Fruit fly (Drosophila melanogaster): Measurements from ENCODE around the gene dac.
A peak's percentile ranks its signal among the peaks of the same experiment; 100 is the strongest.

Gene dac

DNA sequence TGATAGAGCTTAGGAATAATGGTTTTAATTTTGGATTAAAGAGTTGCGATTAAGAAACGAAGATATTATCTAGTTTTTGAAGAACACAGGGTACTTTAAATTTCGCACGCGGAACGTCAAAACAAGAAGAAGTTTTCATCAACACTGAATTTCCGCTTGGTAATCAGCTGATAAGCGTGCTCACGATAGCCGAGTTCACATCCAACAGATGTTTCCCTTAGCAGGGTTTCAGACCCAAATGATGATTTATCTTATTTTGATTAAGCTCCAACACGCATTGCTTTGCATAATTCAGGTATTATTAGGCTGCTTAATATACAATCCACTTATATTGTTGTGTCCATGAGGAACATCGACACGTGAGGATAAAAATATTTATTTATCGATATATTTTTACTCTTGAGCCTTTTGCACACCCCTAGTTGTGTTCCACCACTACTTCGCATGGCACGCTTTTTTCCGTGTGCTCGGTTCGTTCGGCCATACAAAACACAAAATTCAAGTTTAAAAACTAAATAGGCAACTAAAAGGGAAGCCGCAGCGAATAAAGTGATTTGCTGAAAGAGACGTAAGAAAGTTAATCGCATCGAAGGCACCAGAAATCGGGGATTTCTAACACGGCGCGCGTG lies 5.4 kb upstream of the dac start, which contains the start of gene Tpr2 (continued):
- TF ChIP-seq CG7372 (GFP tag; IDR thresholded peaks at IDR 0.05) (no peak), HHEX (GFP tag; optimal IDR thresholded peaks at IDR 0.05) (no peak), fu2 (GFP tag; optimal IDR thresholded peaks at IDR 0.05) (peak; percentile 11), ems (GFP tag; optimal IDR thresholded peaks at IDR 0.05) (peak; percentile 58), stwl (tag; optimal IDR thresholded peaks at IDR 0.05) (peak; percentile 75), tap (tag; optimal IDR thresholded peaks at IDR 0.05) (peak; percentile 22), MESR4 (GFP tag; optimal IDR thresholded peaks at IDR 0.05) (peak; percentile 98), Poxn (GFP tag; IDR thresholded peaks at IDR 0.05) (no peak), mirr (GFP tag; optimal IDR thresholded peaks at IDR 0.05) (peak; percentile 35), lab (GFP tag; optimal IDR thresholded peaks at IDR 0.05) (peak; percentile 38), CG13287 (GFP tag; IDR thresholded peaks at IDR 0.05; ENCODE audit: partially characterized antibody) (peak; percentile 98), en (GFP tag; optimal IDR thresholded peaks at IDR 0.05) (peak; percentile 36), Rx (GFP tag; IDR thresholded peaks at IDR 0.05) (no peak), CG18476 (GFP tag; optimal IDR thresholded peaks at IDR 0.05) (no peak), CG14667 (GFP tag; IDR thresholded peaks at IDR 0.05) (no peak), MTF-1 (GFP tag; optimal IDR thresholded peaks at IDR 0.05; ENCODE audit: borderline replicate concordance) (no peak), CG18011 (GFP tag; optimal IDR thresholded peaks at IDR 0.05) (peak; percentile 70), Nf-YA (GFP tag; IDR thresholded peaks at IDR 0.05) (no peak), CG6854 (GFP tag; optimal IDR thresholded peaks at IDR 0.05) (no peak), tin (GFP tag; optimal IDR thresholded peaks at IDR 0.05) (peak; percentile 42), CG7786 (GFP tag; optimal IDR thresholded peaks at IDR 0.05) (peak; percentile 30), sd (tag; optimal IDR thresholded peaks at IDR 0.05) (peak; percentile 62), Atf3 (GFP tag; optimal IDR thresholded peaks at IDR 0.05) (peak; percentile 24), Jarid2 (GFP tag; optimal IDR thresholded peaks at IDR 0.05) (peak; percentile 77), exex (tag; optimal IDR thresholded peaks at IDR 0.05) (no peak), CG1792 (GFP tag; optimal IDR thresholded peaks at IDR 0.05) (no peak), Hey (tag; optimal IDR thresholded peaks at IDR 0.05) (peak; percentile 65), Deaf1 (tag; optimal IDR thresholded peaks at IDR 0.05) (peak; percentile 26), CG10366 (GFP tag; IDR thresholded peaks at IDR 0.05) (no peak), CG17186 (GFP tag; optimal IDR thresholded peaks at IDR 0.05) (peak; percentile 86), CG13123 (GFP tag; optimal IDR thresholded peaks at IDR 0.05) (peak; percentile 4), CG43689 (GFP tag; IDR thresholded peaks at IDR 0.05) (no peak), chm (GFP tag; IDR thresholded peaks at IDR 0.05) (no peak), CG18262 (tag; optimal IDR thresholded peaks at IDR 0.05) (peak; percentile 37), fd102C (GFP tag; optimal IDR thresholded peaks at IDR 0.05) (peak; percentile 33), fd64A (GFP tag; optimal IDR thresholded peaks at IDR 0.05) (no peak), gsb (GFP tag; IDR thresholded peaks at IDR 0.05) (no peak), Rfx (GFP tag; IDR thresholded peaks at IDR 0.05) (peak; percentile 68), HLH54F (GFP tag; optimal IDR thresholded peaks at IDR 0.05) (peak; percentile 54), aop (GFP tag; IDR thresholded peaks at IDR 0.05) (no peak), lov (optimal IDR thresholded peaks at IDR 0.05) (no peak), lov (GFP tag; IDR thresholded peaks at IDR 0.05) (no peak), btn (GFP tag; optimal IDR thresholded peaks at IDR 0.05) (no peak), Hmx (GFP tag; optimal IDR thresholded peaks at IDR 0.05) (no peak), shn (GFP tag; optimal IDR thresholded peaks at IDR 0.05) (peak; percentile 64), mld (GFP tag; IDR thresholded peaks at IDR 0.05; ENCODE audit: partially characterized antibody) (0 out of 3 replicates have a peak, but pooled peaks have one; percentile 32), CG12659 (GFP tag; optimal IDR thresholded peaks at IDR 0.05) (peak; percentile 87), CG16813 (GFP tag; IDR thresholded peaks at IDR 0.05; ENCODE audit: partially characterized antibody) (peak; percentile 93), CG33557 (GFP tag; optimal IDR thresholded peaks at IDR 0.05) (peak; percentile 71), CG4854 (GFP tag; optimal IDR thresholded peaks at IDR 0.05) (peak; percentile 53)

Measured in whole organism, embryonic.